Worm (Caenorhabditis elegans) whole organism, mixed stage, embryonic: ENCODE results near the gene ccch-1.

Source experiments
- ces-1 ChIP-seq: fragments of 150-350 bp; optimal IDR thresholded peaks from 2 replicates; lab custom pipeline; 2014; ENCODE audit warnings: missing biosample characterization, missing genetic modification reagents, missing genetic modification characterization
- lin-13 ChIP-seq: fragments of 150-350 bp; optimal IDR thresholded peaks from 2 replicates; lab custom pipeline; 2014; ENCODE audit warnings: missing biosample characterization, missing genetic modification characterization
- mep-1 ChIP-seq: fragments of 150-350 bp; optimal IDR thresholded peaks from 2 replicates; lab custom pipeline; 2017; ENCODE audit warnings: missing biosample characterization, missing genetic modification reagents, missing genetic modification characterization, inconsistent platforms
- nhr-12 ChIP-seq: fragments of 150-350 bp; optimal IDR thresholded peaks from 2 replicates; lab custom pipeline; 2014; ENCODE audit warnings: missing biosample characterization, missing genetic modification characterization
- unc-120 ChIP-seq: sonication (generic microtip); optimal IDR thresholded peaks from 2 replicates; lab custom pipeline; 2017; ENCODE audit warnings: missing genetic modification characterization, missing compliant biosample characterization; ENCODE audit not compliant: poor library complexity, severe bottlenecking
- unc-39 ChIP-seq: fragments of 150-350 bp; optimal IDR thresholded peaks from 2 replicates; lab custom pipeline; 2014; ENCODE audit warnings: missing biosample characterization, missing genetic modification characterization
- ztf-11 ChIP-seq: fragments of 150-350 bp; optimal IDR thresholded peaks from 2 replicates; lab custom pipeline; 2014; ENCODE audit warnings: missing biosample characterization, missing genetic modification characterization

DNA sequence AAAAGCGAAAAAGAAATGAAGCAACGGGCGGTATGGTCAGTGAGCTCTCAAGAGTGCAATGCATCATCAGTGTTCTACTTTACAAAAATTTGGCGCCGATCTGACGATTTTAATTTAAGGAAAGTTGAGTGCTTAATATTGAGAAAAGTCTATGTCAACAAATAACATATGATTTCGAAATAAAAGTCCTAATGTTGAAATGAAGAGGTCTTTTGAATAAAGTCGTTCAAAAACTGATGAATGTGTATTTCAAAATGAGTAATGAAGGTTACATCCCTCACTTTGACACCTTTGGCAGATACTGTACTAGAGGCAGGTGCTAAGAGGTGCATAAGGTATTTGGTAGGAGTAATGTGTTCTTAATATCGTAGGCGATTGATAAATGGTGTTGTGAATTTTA lies 30.2 kb upstream of the ccch-1 start:
- no peak for TF ChIP-seq ztf-11 (tag; lab: Kevin White, UChicago)
- TF ChIP-seq lin-13 (tag; lab: Kevin White, UChicago) = no peak
- no peak for TF ChIP-seq ces-1
- TF ChIP-seq unc-39 (tag; lab: Kevin White, UChicago) = no peak
- TF ChIP-seq mep-1 (tag; lab: Kevin White, UChicago) = no peak
- no peak for TF ChIP-seq unc-120 (tag; lab: Kevin White, UChicago)
- TF ChIP-seq nhr-12 (tag; lab: Kevin White, UChicago) = no peak
